Fruit fly (Drosophila melanogaster) whole organism, embryonic: ENCODE data around the gene CG31793.

Experiments
- Abd-B ChIP-seq: fragments of 200-800 bp; sonication (Bioruptor generic); optimal IDR thresholded peaks from 2 replicates; lab custom pipeline; 2018; ENCODE audit warnings: missing biosample characterization, mild to moderate bottlenecking, missing genetic modification characterization, moderate library complexity
- Ada2b ChIP-seq: fragments of 200-800 bp; sonication (Bioruptor generic); IDR thresholded peaks from 2 replicates; pipeline ENCODE4 v1.3.6; 2022; ENCODE audit warnings: missing biosample characterization, missing genetic modification characterization
- Atf3 ChIP-seq: fragments of 200-800 bp; sonication (Bioruptor generic); optimal IDR thresholded peaks from 3 replicates; lab custom pipeline; 2016; ENCODE audit warnings: missing biosample characterization, missing genetic modification characterization
- C15 ChIP-seq: fragments of 200-800 bp; sonication (Bioruptor generic); IDR thresholded peaks from 3 replicates; pipeline ENCODE4 v1.3.6; 2022; ENCODE audit warnings: missing biosample characterization, missing genetic modification characterization
- CG10321 ChIP-seq: fragments of 200-800 bp; sonication (Bioruptor generic); IDR thresholded peaks from 2 replicates; pipeline ENCODE4 v1.3.6; 2022; ENCODE audit warnings: missing biosample characterization, missing genetic modification characterization
- CG10431 ChIP-seq: fragments of 200-800 bp; sonication (Bioruptor generic); optimal IDR thresholded peaks from 3 replicates; lab custom pipeline; 2018; ENCODE audit warnings: missing biosample characterization, mild to moderate bottlenecking, missing genetic modification characterization
- CG10543 ChIP-seq: fragments of 200-800 bp; sonication (Bioruptor generic); optimal IDR thresholded peaks from 3 replicates; lab custom pipeline; 2017; ENCODE audit warnings: missing biosample characterization, mild to moderate bottlenecking, missing genetic modification characterization, moderate library complexity
- CG14014 ChIP-seq: fragments of 200-800 bp; sonication (Bioruptor generic); IDR thresholded peaks from 2 replicates; pipeline ENCODE4 v1.3.6; 2022; ENCODE audit warnings: missing biosample characterization, missing genetic modification characterization
- CG1602 ChIP-seq: fragments of 200-800 bp; sonication (Bioruptor generic); optimal IDR thresholded peaks from 3 replicates; lab custom pipeline; 2016; ENCODE audit warnings: missing biosample characterization, missing genetic modification characterization
- CG18262 ChIP-seq: fragments of 200-800 bp; optimal IDR thresholded peaks from 3 replicates; lab custom pipeline; 2019; ENCODE audit warnings: missing biosample characterization, mild to moderate bottlenecking, missing genetic modification characterization, moderate library complexity
- CG18476 ChIP-seq: fragments of 200-800 bp; sonication (Bioruptor generic); optimal IDR thresholded peaks from 2 replicates; lab custom pipeline; 2016; ENCODE audit warnings: missing biosample characterization, mild to moderate bottlenecking, missing genetic modification characterization
- CG32532 ChIP-seq: fragments of 200-800 bp; sonication (Bioruptor generic); IDR thresholded peaks from 2 replicates; pipeline ENCODE4 v1.3.6; 2022; ENCODE audit warnings: missing biosample characterization, missing genetic modification characterization
- CG4730 ChIP-seq: fragments of 200-800 bp; sonication (Bioruptor generic); IDR thresholded peaks from 2 replicates; pipeline ENCODE4 v1.3.6; 2022; ENCODE audit warnings: missing biosample characterization, missing genetic modification characterization
- CG5953 ChIP-seq: fragments of 200-800 bp; sonication (Bioruptor generic); IDR thresholded peaks from 2 replicates; pipeline ENCODE4 v1.3.6; 2022; ENCODE audit warnings: missing biosample characterization, missing genetic modification characterization
- CG8290 ChIP-seq, 3 experiments: fragments of 200-800 bp; sonication (Bioruptor generic); optimal IDR thresholded peaks; 2 replicates each; lab custom pipeline; 2016 to 2019; ENCODE audit warnings: missing biosample characterization in 3 of 3, missing genetic modification characterization in 3 of 3, mild to moderate bottlenecking in 2 of 3, moderate library complexity in 1 of 3
- CG9215 ChIP-seq: fragments of 200-800 bp; sonication (Bioruptor generic); IDR thresholded peaks from 2 replicates; pipeline ENCODE4 v1.3.6; 2022; ENCODE audit warnings: missing biosample characterization, missing genetic modification characterization
- Camta ChIP-seq: fragments of 200-800 bp; sonication (Bioruptor generic); optimal IDR thresholded peaks from 2 replicates; lab custom pipeline; 2016; ENCODE audit warnings: missing biosample characterization, missing genetic modification characterization
- Dek ChIP-seq: fragments of 200-800 bp; sonication (Bioruptor generic); optimal IDR thresholded peaks from 3 replicates; lab custom pipeline; 2019; ENCODE audit warnings: missing biosample characterization, mild to moderate bottlenecking, missing genetic modification characterization, moderate library complexity
- ERR ChIP-seq: fragments of 200-800 bp; sonication (Bioruptor generic); optimal IDR thresholded peaks from 2 replicates; lab custom pipeline; 2016; ENCODE audit warnings: missing biosample characterization, missing genetic modification characterization
- Gug ChIP-seq: fragments of 200-800 bp; sonication (Bioruptor generic); IDR thresholded peaks from 4 replicates; pipeline ENCODE4 v1.3.6; 2022; ENCODE audit warnings: missing biosample characterization, missing genetic modification characterization
- Hsf ChIP-seq: fragments of 200-800 bp; sonication (Bioruptor generic); optimal IDR thresholded peaks from 3 replicates; lab custom pipeline; 2016; ENCODE audit warnings: missing biosample characterization, missing genetic modification characterization
- MTF-1 ChIP-seq: fragments of 200-800 bp; sonication (Bioruptor generic); optimal IDR thresholded peaks from 2 replicates; lab custom pipeline; 2018; ENCODE audit warnings: missing biosample characterization, mild to moderate bottlenecking, missing genetic modification characterization, borderline replicate concordance
- Mad ChIP-seq: fragments of 200-800 bp; sonication (Bioruptor generic); optimal IDR thresholded peaks from 2 replicates; lab custom pipeline; 2016; ENCODE audit warnings: missing biosample characterization, missing genetic modification characterization
- Med ChIP-seq: fragments of 200-800 bp; sonication (Bioruptor generic); peaks from one replicate; lab custom pipeline; 2016; ENCODE audit warnings: missing biosample characterization, missing genetic modification characterization, mild to moderate bottlenecking, inconsistent platforms, moderate library complexity
- Oaz ChIP-seq: fragments of 200-800 bp; sonication (Bioruptor generic); IDR thresholded peaks from 2 replicates; pipeline ENCODE4 v1.3.6; 2022; ENCODE audit warnings: missing biosample characterization, missing genetic modification characterization
- PHDP ChIP-seq: fragments of 200-800 bp; sonication (Bioruptor generic); optimal IDR thresholded peaks from 3 replicates; lab custom pipeline; 2018; ENCODE audit warnings: missing biosample characterization, mild to moderate bottlenecking, missing genetic modification characterization, moderate library complexity
- Poxn ChIP-seq: fragments of 200-800 bp; sonication (Bioruptor generic); IDR thresholded peaks from 2 replicates; pipeline ENCODE4 v1.3.6; 2022; ENCODE audit warnings: missing biosample characterization, missing genetic modification characterization
- Rx ChIP-seq: fragments of 200-800 bp; sonication (Bioruptor generic); IDR thresholded peaks from 2 replicates; pipeline ENCODE4 v1.3.6; 2022; ENCODE audit warnings: missing biosample characterization, missing genetic modification characterization
- Scr ChIP-seq: fragments of 200-800 bp; sonication (Bioruptor generic); IDR thresholded peaks from 2 replicates; pipeline ENCODE4 v1.3.6; 2022; ENCODE audit warnings: missing biosample characterization, missing genetic modification characterization; ENCODE audit not compliant: partially characterized antibody
- TFAM ChIP-seq: fragments of 200-800 bp; sonication (Bioruptor generic); optimal IDR thresholded peaks from 2 replicates; lab custom pipeline; 2017; ENCODE audit warnings: missing biosample characterization, missing genetic modification characterization, inconsistent platforms
- bsh ChIP-seq, 2 experiments: fragments of 200-800 bp; sonication (Bioruptor generic); optimal IDR thresholded peaks; 2 replicates each; lab custom pipeline; 2017 to 2018; ENCODE audit warnings: mild to moderate bottlenecking in 2 of 2, missing biosample characterization in 2 of 2, missing genetic modification characterization in 2 of 2, moderate library complexity in 1 of 2
- dimm ChIP-seq: fragments of 200-800 bp; sonication (Bioruptor generic); IDR thresholded peaks from 2 replicates; pipeline ENCODE4 v1.3.6; 2022; ENCODE audit warnings: missing biosample characterization, missing genetic modification characterization
- dmrt11E ChIP-seq: fragments of 200-800 bp; sonication (Bioruptor generic); optimal IDR thresholded peaks from 3 replicates; lab custom pipeline; 2018; ENCODE audit warnings: missing biosample characterization, mild to moderate bottlenecking, missing genetic modification characterization, moderate library complexity
- emc ChIP-seq: fragments of 200-800 bp; sonication (Bioruptor generic); optimal IDR thresholded peaks from 2 replicates; lab custom pipeline; 2016; ENCODE audit warnings: missing biosample characterization, missing genetic modification characterization
- eve ChIP-seq, 2 experiments: fragments of >200 bp; optimal IDR thresholded peaks; 2 replicates each; lab custom pipeline; 2017; ENCODE audit warnings: missing biosample characterization in 2 of 2, missing genetic modification characterization in 2 of 2
- eyg ChIP-seq: fragments of 200-800 bp; sonication (Bioruptor generic); optimal IDR thresholded peaks from 3 replicates; lab custom pipeline; 2016; ENCODE audit warnings: missing biosample characterization, missing genetic modification characterization
- fd3F ChIP-seq: fragments of 200-800 bp; sonication (Bioruptor generic); optimal IDR thresholded peaks from 2 replicates; lab custom pipeline; 2018; ENCODE audit warnings: missing biosample characterization, mild to moderate bottlenecking, missing genetic modification characterization, moderate library complexity
- ham ChIP-seq: fragments of 200-800 bp; sonication (Bioruptor generic); IDR thresholded peaks from 2 replicates; pipeline ENCODE4 v1.3.6; 2022; ENCODE audit warnings: missing biosample characterization, missing genetic modification characterization
- jigr1 ChIP-seq: fragments of 200-800 bp; sonication (Bioruptor generic); IDR thresholded peaks from 3 replicates; pipeline ENCODE4 v1.3.6; 2022; ENCODE audit warnings: missing biosample characterization, missing genetic modification characterization
- ro ChIP-seq: fragments of 200-800 bp; sonication (Bioruptor generic); IDR thresholded peaks from 2 replicates; pipeline ENCODE4 v1.3.6; 2022; ENCODE audit warnings: missing biosample characterization, missing genetic modification characterization
- run ChIP-seq: fragments of 200-800 bp; sonication (Bioruptor generic); optimal IDR thresholded peaks from 3 replicates; lab custom pipeline; 2018; ENCODE audit warnings: missing biosample characterization, mild to moderate bottlenecking, missing genetic modification characterization
- sd ChIP-seq: fragments of 200-800 bp; sonication (Bioruptor generic); optimal IDR thresholded peaks from 3 replicates; lab custom pipeline; 2018; ENCODE audit warnings: missing biosample characterization, mild to moderate bottlenecking, missing genetic modification characterization, moderate library complexity
- seq ChIP-seq: fragments of 200-800 bp; sonication (Bioruptor generic); IDR thresholded peaks from 2 replicates; pipeline ENCODE4 v1.3.6; 2022; ENCODE audit warnings: missing biosample characterization, missing genetic modification characterization
- sima ChIP-seq: fragments of 200-800 bp; sonication (Bioruptor generic); optimal IDR thresholded peaks from 2 replicates; lab custom pipeline; 2016; ENCODE audit warnings: missing biosample characterization, missing genetic modification characterization
- sna ChIP-seq: fragments of 200-800 bp; sonication (Bioruptor generic); IDR thresholded peaks from 2 replicates; pipeline ENCODE4 v1.3.6; 2022; ENCODE audit warnings: missing biosample characterization, missing genetic modification characterization; ENCODE audit not compliant: partially characterized antibody
- trem ChIP-seq: fragments of 200-800 bp; optimal IDR thresholded peaks from 3 replicates; lab custom pipeline; 2019; ENCODE audit warnings: missing biosample characterization, mild to moderate bottlenecking, missing genetic modification characterization, moderate library complexity
- vfl ChIP-seq: fragments of 200-800 bp; sonication (Bioruptor generic); optimal IDR thresholded peaks from 2 replicates; lab custom pipeline; 2016; ENCODE audit warnings: missing biosample characterization, missing genetic modification characterization
- z ChIP-seq: fragments of 200-800 bp; sonication (Bioruptor generic); IDR thresholded peaks from 3 replicates; pipeline ENCODE4 v1.3.6; 2022; ENCODE audit warnings: missing biosample characterization, missing genetic modification characterization
- zen ChIP-seq: fragments of 200-800 bp; sonication (Bioruptor generic); optimal IDR thresholded peaks from 3 replicates; lab custom pipeline; 2018; ENCODE audit warnings: missing biosample characterization, mild to moderate bottlenecking, missing genetic modification characterization, moderate library complexity

The CG31793 gene

DNA sequence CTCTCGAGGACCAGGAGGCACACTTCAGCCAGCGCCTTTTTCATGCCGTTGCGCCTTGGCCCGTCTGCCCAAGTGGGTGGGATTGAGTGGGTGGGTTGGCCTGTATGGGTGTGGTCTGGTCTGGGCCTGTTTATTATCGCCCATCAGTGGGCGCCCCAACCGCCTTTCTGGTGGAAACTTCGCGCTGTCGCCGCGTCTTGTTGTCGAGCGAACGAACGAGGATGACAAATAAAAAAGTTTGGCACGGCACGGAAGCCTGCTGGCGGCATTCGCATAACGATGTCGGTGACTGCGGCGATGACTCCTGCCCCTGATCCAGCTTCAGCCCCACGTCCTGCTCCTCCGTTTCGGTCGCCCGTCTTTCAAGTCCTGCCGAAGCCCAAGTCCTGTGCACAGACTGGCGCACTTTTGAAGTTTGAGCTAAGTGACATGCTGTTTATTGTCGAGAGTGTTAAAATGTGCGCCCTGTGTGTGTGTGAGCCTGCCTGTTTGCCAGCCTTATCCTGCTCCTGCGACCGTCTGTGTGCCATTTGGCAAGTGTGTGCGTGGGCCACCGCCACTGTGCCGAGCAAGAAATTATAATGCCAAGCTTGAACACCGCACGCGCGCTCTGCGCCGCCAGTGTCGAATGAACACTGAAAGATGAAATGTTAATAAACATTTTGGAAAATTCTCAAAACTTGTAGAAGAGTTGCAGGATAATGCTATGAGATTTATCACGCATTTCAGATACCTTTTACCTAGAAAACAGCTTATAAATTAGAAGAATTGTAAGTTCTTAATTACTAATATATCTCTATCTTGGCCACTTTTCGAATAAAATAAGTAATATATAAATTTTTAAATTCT lies 11.1 kb downstream of the CG31793 start (continued):
- peak; percentile 42; the same call in 1 of the 2 replicates for TF ChIP-seq CG32532 (GFP tag; lab: Robert Waterston, UW)
- peak; percentile 37 for TF ChIP-seq CG10431 (GFP tag; lab: Kevin White, UChicago)
- TF ChIP-seq ham (GFP tag; lab: Robert Waterston, UW): no peak
- TF ChIP-seq z (GFP tag; lab: Robert Waterston, UW): no peak
- no peak for TF ChIP-seq CG5953 (GFP tag; lab: Robert Waterston, UW)
- TF ChIP-seq Hsf (GFP tag; lab: Kevin White, UChicago): peak; percentile 29
- no peak for TF ChIP-seq emc (GFP tag; lab: Kevin White, UChicago)
- no peak for TF ChIP-seq ro (GFP tag; lab: Robert Waterston, UW)
- peak; percentile 16; the same call in 1 of the 2 replicates for TF ChIP-seq CG4730 (GFP tag; lab: Robert Waterston, UW)
- TF ChIP-seq Dek (tag; lab: Kevin White, UChicago): peak; percentile 74
- peak; percentile 53 for TF ChIP-seq Abd-B (GFP tag; lab: Kevin White, UChicago)
- peak; percentile 59 for TF ChIP-seq run (tag; lab: Kevin White, UChicago)
- TF ChIP-seq CG1602 (GFP tag; lab: Kevin White, UChicago): peak; percentile 36
- TF ChIP-seq Mad: no peak
- peak; percentile 65 for TF ChIP-seq Med
- TF ChIP-seq eyg (GFP tag; lab: Kevin White, UChicago): no peak
- TF ChIP-seq CG10543 (GFP tag; lab: Kevin White, UChicago): peak; percentile 72
- no peak for TF ChIP-seq sna
- TF ChIP-seq eve (GFP tag; optimal IDR thresholded peaks at IDR 0.05; lab: Kevin White, UChicago): no peak
- no peak for TF ChIP-seq dmrt11E (tag; lab: Kevin White, UChicago)
- peak; percentile 81 for TF ChIP-seq PHDP (tag; lab: Kevin White, UChicago)
- 0 out of 2 replicates have a peak, but pooled peaks have one; percentile 46 for TF ChIP-seq CG9215 (GFP tag; lab: Robert Waterston, UW)
- TF ChIP-seq dimm (GFP tag; lab: Robert Waterston, UW): no peak
- no peak for TF ChIP-seq Camta
- TF ChIP-seq Poxn (GFP tag; lab: Robert Waterston, UW): no peak
- no peak for TF ChIP-seq C15
- TF ChIP-seq Scr (GFP tag; lab: Robert Waterston, UW): no peak
- TF ChIP-seq CG8290 (GFP tag; optimal IDR thresholded peaks at IDR 0.05; lab: Kevin White, UChicago): no peak
- TF ChIP-seq CG8290 (tag; optimal IDR thresholded peaks at IDR 0.05; lab: Kevin White, UChicago): peak in 1 of 2 experiments; percentile 25
- TF ChIP-seq bsh (GFP tag; optimal IDR thresholded peaks at IDR 0.05; lab: Kevin White, UChicago): peak in 1 of 2 experiments; percentile 73
- TF ChIP-seq TFAM (GFP tag; lab: Kevin White, UChicago): no peak
- peak; percentile 44; the same call in 1 of the 2 replicates for TF ChIP-seq Ada2b (GFP tag; lab: Robert Waterston, UW)
- TF ChIP-seq vfl (GFP tag; lab: Kevin White, UChicago): peak; percentile 27
- TF ChIP-seq ERR (GFP tag; lab: Kevin White, UChicago): no peak
- TF ChIP-seq jigr1: no peak
- peak; percentile 63 for TF ChIP-seq CG14014 (GFP tag; lab: Robert Waterston, UW)
- peak; percentile 60 for TF ChIP-seq Oaz
- peak; percentile 6; the same call in 1 of the 4 replicates for TF ChIP-seq Gug (GFP tag; lab: Robert Waterston, UW)
- TF ChIP-seq fd3F (GFP tag; lab: Kevin White, UChicago): peak; percentile 65
- peak; percentile 61 for TF ChIP-seq CG18476 (GFP tag; lab: Kevin White, UChicago)
- no peak for TF ChIP-seq CG10321
- no peak for TF ChIP-seq MTF-1 (GFP tag; lab: Kevin White, UChicago)
- no peak for TF ChIP-seq sima (GFP tag; lab: Kevin White, UChicago)
- TF ChIP-seq zen (tag; lab: Kevin White, UChicago): peak; percentile 13
- no peak for TF ChIP-seq sd (tag; lab: Kevin White, UChicago)
- TF ChIP-seq Rx (GFP tag; lab: Robert Waterston, UW): peak; percentile 46; the same call in 1 of the 2 replicates
- TF ChIP-seq Atf3 (GFP tag; lab: Kevin White, UChicago): no peak
- peak; percentile 7 for TF ChIP-seq trem (tag; lab: Kevin White, UChicago)
- peak; percentile 73 for TF ChIP-seq CG18262
- peak; percentile 35; the same call in 1 of the 2 replicates for TF ChIP-seq seq (GFP tag; lab: Robert Waterston, UW)
